Fruit fly (Drosophila melanogaster): Measurements from ENCODE around the gene Marcal1.
A peak's percentile ranks its signal among the peaks of the same experiment; 100 is the strongest.

Marcal1 gene

dm6 chr2L:5003670-5004453 is 48.6 kb downstream of the Marcal1 start (continued):
- TF ChIP-seq CG11093 (GFP tag; IDR thresholded peaks at IDR 0.05) (no peak), cad (GFP tag; optimal IDR thresholded peaks at IDR 0.05) (peak; percentile 84), z (GFP tag; IDR thresholded peaks at IDR 0.05) (no peak), Eip74EF (GFP tag; optimal IDR thresholded peaks at IDR 0.05) (peak in 1 of 2 experiments; percentile 68), CG9797 (GFP tag; optimal IDR thresholded peaks at IDR 0.05) (no peak), CG13424 (tag; optimal IDR thresholded peaks at IDR 0.05) (no peak), pho (GFP tag; optimal IDR thresholded peaks at IDR 0.05) (no peak), CG6654 (GFP tag; optimal IDR thresholded peaks at IDR 0.05) (peak; percentile 97), Dad (GFP tag; optimal IDR thresholded peaks at IDR 0.05) (no peak), MBD-R2 (GFP tag; IDR thresholded peaks at IDR 0.05) (no peak)

dm6 chr2L:5004677-5005463 is 49.6 kb downstream of the Marcal1 start:
- TF ChIP-seq bbx (GFP tag; IDR thresholded peaks at IDR 0.05; ENCODE audit: partially characterized antibody) (no peak), CG4328 (GFP tag; optimal IDR thresholded peaks at IDR 0.05) (peak; percentile 87), YL-1 (GFP tag; optimal IDR thresholded peaks at IDR 0.05) (peak; percentile 60), pho (GFP tag; optimal IDR thresholded peaks at IDR 0.05) (peak; percentile 97), danr (GFP tag; IDR thresholded peaks at IDR 0.05) (peak; percentile 90), Side (GFP tag; optimal IDR thresholded peaks at IDR 0.05) (peak; percentile 95), ara (GFP tag; IDR thresholded peaks at IDR 0.05) (peak; percentile 92), repo (GFP tag; optimal IDR thresholded peaks at IDR 0.05) (peak; percentile 94), toy (GFP tag; IDR thresholded peaks at IDR 0.05) (peak; percentile 82), CG1529 (GFP tag; optimal IDR thresholded peaks at IDR 0.05) (peak; percentile 86), CG11085 (GFP tag; IDR thresholded peaks at IDR 0.05) (peak; percentile 95), sr (GFP tag; IDR thresholded peaks at IDR 0.05) (peak; percentile 62), ewg (GFP tag; optimal IDR thresholded peaks at IDR 0.05) (peak; percentile 97), zen (tag; optimal IDR thresholded peaks at IDR 0.05) (peak; percentile 88), Meics (GFP tag; optimal IDR thresholded peaks at IDR 0.05) (peak; percentile 97), Neu2 (GFP tag; optimal IDR thresholded peaks at IDR 0.05; ENCODE audit: borderline replicate concordance) (peak; percentile 59), CG10543 (GFP tag; optimal IDR thresholded peaks at IDR 0.05) (peak; percentile 95), Opbp (GFP tag; IDR thresholded peaks at IDR 0.05; ENCODE audit: partially characterized antibody) (no peak), Max (GFP tag; optimal IDR thresholded peaks at IDR 0.05) (peak; percentile 85), Poxn (GFP tag; IDR thresholded peaks at IDR 0.05) (peak; percentile 85), CG1832 (GFP tag; optimal IDR thresholded peaks at IDR 0.05) (peak; percentile 30), ranshi (GFP tag; IDR thresholded peaks at IDR 0.05) (peak; percentile 97), dm (GFP tag; optimal IDR thresholded peaks at IDR 0.05) (peak; percentile 84), CG18599 (GFP tag; optimal IDR thresholded peaks at IDR 0.05) (peak; percentile 99), CG30020 (tag; optimal IDR thresholded peaks at IDR 0.05) (peak; percentile 61), pzg (GFP tag; optimal IDR thresholded peaks at IDR 0.05) (peak; percentile 28), CG3995 (GFP tag; optimal IDR thresholded peaks at IDR 0.05) (peak; percentile 50), slbo (GFP tag; IDR thresholded peaks at IDR 0.05) (peak; percentile 98), bigmax (GFP tag; optimal IDR thresholded peaks at IDR 0.05) (peak; percentile 56), CG2678 (tag; optimal IDR thresholded peaks at IDR 0.05) (peak; percentile 97), Ets65A (GFP tag) (peak; percentile 99), CG8924 (tag; optimal IDR thresholded peaks at IDR 0.05) (peak; percentile 94), kay (GFP tag; optimal IDR thresholded peaks at IDR 0.05) (peak; percentile 87), bowl (GFP tag; IDR thresholded peaks at IDR 0.05) (peak; percentile 84; the same call in 1 of the 2 replicates), gfzf (GFP tag; optimal IDR thresholded peaks at IDR 0.05) (peak; percentile 11), stwl (tag; optimal IDR thresholded peaks at IDR 0.05) (peak; percentile 20), org-1 (GFP tag; optimal IDR thresholded peaks at IDR 0.05) (peak; percentile 92)

All from whole organism, embryonic.